Fruit fly (Drosophila melanogaster): ENCODE results near the gene rtet.
A peak's percentile ranks its signal among the peaks of the same experiment; 100 is the strongest.

The rtet gene

dm6 chr3R:21065696-21066080, 42.6 kb upstream of the rtet start (continued):
- TF ChIP-seq ttk (GFP tag; IDR thresholded peaks at IDR 0.05) (0 out of 2 replicates have a peak, but pooled peaks have one; percentile 18), dati (GFP tag; IDR thresholded peaks at IDR 0.05) (no peak), tin (GFP tag; optimal IDR thresholded peaks at IDR 0.05) (no peak), CG12104 (GFP tag; optimal IDR thresholded peaks at IDR 0.05) (no peak), lov (optimal IDR thresholded peaks at IDR 0.05) (no peak), lov (GFP tag; IDR thresholded peaks at IDR 0.05) (0 out of 3 replicates have a peak, but pooled peaks have one; percentile 44), zfh1 (GFP tag; IDR thresholded peaks at IDR 0.05) (0 out of 3 replicates have a peak, but pooled peaks have one; percentile 24), MESR4 (GFP tag; optimal IDR thresholded peaks at IDR 0.05) (no peak), prd (optimal IDR thresholded peaks at IDR 0.05) (no peak), prd (GFP tag; IDR thresholded peaks at IDR 0.05) (0 out of 3 replicates have a peak, but pooled peaks have one; percentile 14), CG1603 (tag; optimal IDR thresholded peaks at IDR 0.05) (peak; percentile 28), oc (tag; optimal IDR thresholded peaks at IDR 0.05) (no peak), zen2 (GFP tag; IDR thresholded peaks at IDR 0.05; ENCODE audit: partially characterized antibody) (no peak), HLH3B (GFP tag; IDR thresholded peaks at IDR 0.05) (0 out of 2 replicates have a peak, but pooled peaks have one; percentile 21), CG4404 (GFP tag; IDR thresholded peaks at IDR 0.05) (no peak), Chrac-16 (GFP tag; optimal IDR thresholded peaks at IDR 0.05) (no peak), CG2199 (GFP tag; IDR thresholded peaks at IDR 0.05) (peak; percentile 62; the same call in 1 of the 3 replicates), ab (GFP tag; optimal IDR thresholded peaks at IDR 0.05) (no peak), ftz-f1 (GFP tag; optimal IDR thresholded peaks at IDR 0.05) (peak; percentile 32), CG8924 (tag; optimal IDR thresholded peaks at IDR 0.05) (no peak), Ptx1 (GFP tag; IDR thresholded peaks at IDR 0.05) (0 out of 2 replicates have a peak, but pooled peaks have one; percentile 17), CG15269 (tag; optimal IDR thresholded peaks at IDR 0.05) (no peak), H15 (GFP tag; IDR thresholded peaks at IDR 0.05) (peak; percentile 30; the same call in 1 of the 3 replicates), CG2889 (GFP tag; IDR thresholded peaks at IDR 0.05) (0 out of 3 replicates have a peak, but pooled peaks have one; percentile 10), sob (GFP tag; IDR thresholded peaks at IDR 0.05) (peak; percentile 40; the same call in 1 of the 2 replicates), CG13424 (tag; optimal IDR thresholded peaks at IDR 0.05) (no peak), grau (tag; optimal IDR thresholded peaks at IDR 0.05) (peak; percentile 89), Ets65A (GFP tag) (peak; percentile 2), Trl (optimal IDR thresholded peaks at IDR 0.05) (peak in 1 of 2 experiments; percentile 31), Trl (GFP tag; optimal IDR thresholded peaks at IDR 0.05) (no peak), Rfx (GFP tag; IDR thresholded peaks at IDR 0.05) (peak; percentile 30; the same call in 1 of the 2 replicates)

- TF ChIP-seq sqz (GFP tag; optimal IDR thresholded peaks at IDR 0.05) (no peak), CG16815 (GFP tag; optimal IDR thresholded peaks at IDR 0.05) (no peak), CG8924 (tag; optimal IDR thresholded peaks at IDR 0.05) (peak; percentile 33), CG10267 (tag; optimal IDR thresholded peaks at IDR 0.05) (no peak), chinmo (GFP tag; IDR thresholded peaks at IDR 0.05; ENCODE audit: partially characterized antibody) (0 out of 4 replicates have a peak, but pooled peaks have one; percentile 60), scrt (GFP tag; optimal IDR thresholded peaks at IDR 0.05) (no peak), bab2 (GFP tag; optimal IDR thresholded peaks at IDR 0.05) (no peak), ci (GFP tag; IDR thresholded peaks at IDR 0.05) (0 out of 3 replicates have a peak, but pooled peaks have one; percentile 11), CG2199 (GFP tag; IDR thresholded peaks at IDR 0.05) (peak; percentile 15; the same call in 1 of the 3 replicates), CG7372 (GFP tag; IDR thresholded peaks at IDR 0.05) (peak; percentile 67; the same call in 1 of the 2 replicates), CG9932 (GFP tag; IDR thresholded peaks at IDR 0.05) (0 out of 2 replicates have a peak, but pooled peaks have one; percentile 9), oc (tag; optimal IDR thresholded peaks at IDR 0.05) (peak; percentile 18), kni (GFP tag; optimal IDR thresholded peaks at IDR 0.05) (peak; percentile 66), CG10543 (GFP tag; optimal IDR thresholded peaks at IDR 0.05) (peak; percentile 41), fd64A (GFP tag; optimal IDR thresholded peaks at IDR 0.05) (no peak), crol (GFP tag; IDR thresholded peaks at IDR 0.05) (0 out of 2 replicates have a peak, but pooled peaks have one; percentile 15), CG2712 (tag; optimal IDR thresholded peaks at IDR 0.05) (no peak), lab (GFP tag; optimal IDR thresholded peaks at IDR 0.05) (peak; percentile 53), CG6791 (GFP tag; IDR thresholded peaks at IDR 0.05; ENCODE audit: partially characterized antibody) (0 out of 3 replicates have a peak, but pooled peaks have one; percentile 21), Med (GFP tag) (peak; percentile 55), CG5953 (GFP tag; IDR thresholded peaks at IDR 0.05) (0 out of 2 replicates have a peak, but pooled peaks have one; percentile 16)
Observed at dm6 chr3R:21066469-21067284, 41.6 kb upstream of the rtet start.
